Fruit fly (Drosophila melanogaster): Measurements from ENCODE around the gene Sb.

- no peak for TF ChIP-seq CG6792 (GFP tag; optimal IDR thresholded peaks at IDR 0.05)
- TF ChIP-seq CG15336 (GFP tag; IDR thresholded peaks at IDR 0.05) = peak; percentile 32; the same call in 1 of the 2 replicates
- TF ChIP-seq Hr39 (GFP tag; optimal IDR thresholded peaks at IDR 0.05) = peak; percentile 24
- no peak for TF ChIP-seq Ets96B (tag; optimal IDR thresholded peaks at IDR 0.05)
- TF ChIP-seq Sox102F (GFP tag; optimal IDR thresholded peaks at IDR 0.05) = no peak
- TF ChIP-seq CG16779 (tag; optimal IDR thresholded peaks at IDR 0.05) = no peak
- no peak for TF ChIP-seq Met (GFP tag; optimal IDR thresholded peaks at IDR 0.05)
Observed at dm6 chr3R:16098333-16099267, 17.4 kb upstream of the Sb start, which contains the start of the genes Mhcl and Akt.

Measured in whole organism, prepupa.